Worm (Caenorhabditis elegans) whole organism, young adult: ENCODE measurements around the gene clec-254.

Experiments
- C06A6.2 ChIP-seq: fragments of 200-800 bp; sonication (Bioruptor generic); conservative IDR thresholded peaks from 2 replicates; pipeline ENCODE4 v1.3.6; 2022; ENCODE audit warnings: missing genetic modification characterization, missing compliant biosample characterization
- D2030.7 ChIP-seq: fragments of 200-800 bp; sonication (Bioruptor generic); IDR thresholded peaks from 2 replicates; pipeline ENCODE4 v1.3.6; 2022; ENCODE audit warnings: missing genetic modification reagents, missing genetic modification characterization, missing compliant biosample characterization
- K11D2.4 ChIP-seq: fragments of 200-800 bp; sonication (Bioruptor generic); IDR thresholded peaks from 2 replicates; pipeline ENCODE4 v1.3.6; 2022; ENCODE audit warnings: missing genetic modification reagents, missing genetic modification characterization, missing compliant biosample characterization
- Y56A3A.18 ChIP-seq: fragments of 200-800 bp; sonication (Bioruptor generic); IDR thresholded peaks from 2 replicates; pipeline ENCODE4 v1.3.6; 2022; ENCODE audit warnings: missing genetic modification reagents, missing genetic modification characterization, missing compliant biosample characterization
- ama-1 ChIP-seq, 3 experiments: fragments of 150-350 bp in 1 of 3; sonication (generic microtip) in 2 of 3; optimal IDR thresholded peaks; 2 replicates each; lab custom pipeline; 2014 to 2018; ENCODE audit warnings: missing biosample characterization in 2 of 3, missing genetic modification characterization in 2 of 3, missing genetic modification reagents in 2 of 3
- aptf-3 ChIP-seq: fragments of 200-800 bp; sonication (Bioruptor generic); IDR thresholded peaks from 2 replicates; pipeline ENCODE4 v1.3.6; 2022; ENCODE audit warnings: missing genetic modification characterization, missing compliant biosample characterization
- attf-3 ChIP-seq: fragments of 200-800 bp; sonication (Bioruptor generic); conservative IDR thresholded peaks from 2 replicates; pipeline ENCODE4 v1.3.6; 2022; ENCODE audit warnings: missing genetic modification reagents, missing genetic modification characterization, missing compliant biosample characterization
- attf-6 ChIP-seq: fragments of 200-800 bp; sonication (Bioruptor generic); IDR thresholded peaks from 2 replicates; pipeline ENCODE4 v1.3.6; 2022; ENCODE audit warnings: missing genetic modification reagents, missing genetic modification characterization, missing compliant biosample characterization
- bed-2 ChIP-seq: fragments of 200-800 bp; sonication (Bioruptor generic); IDR thresholded peaks from 2 replicates; pipeline ENCODE4 v1.3.6; 2022; ENCODE audit warnings: missing genetic modification reagents, missing genetic modification characterization, missing compliant biosample characterization
- cebp-1 ChIP-seq, 2 experiments: fragments of 200-800 bp in 1 of 2; sonication (Bioruptor generic) in 1 of 2; sonication (generic microtip) in 1 of 2; IDR thresholded peaks in 1 of 2; optimal IDR thresholded peaks in 1 of 2; 2 replicates each; pipeline versions ENCODE4 v1.3.6 to Lab custom; 2017 to 2022; ENCODE audit warnings: missing compliant biosample characterization in 2 of 2, missing genetic modification characterization in 2 of 2, mild to moderate bottlenecking in 1 of 2, missing genetic modification reagents in 1 of 2, moderate library complexity in 1 of 2
- ceh-100 ChIP-seq: fragments of 200-800 bp; sonication (Bioruptor generic); IDR thresholded peaks from 2 replicates; pipeline ENCODE4 v1.3.6; 2022; ENCODE audit warnings: missing genetic modification reagents, missing genetic modification characterization, missing compliant biosample characterization
- ceh-27 ChIP-seq: fragments of 200-800 bp; sonication (Bioruptor generic); optimal IDR thresholded peaks from 2 replicates; lab custom pipeline; 2018; ENCODE audit warnings: mild to moderate bottlenecking, missing genetic modification characterization, moderate library complexity, missing compliant biosample characterization
- chd-7 ChIP-seq: sonication (generic microtip); optimal IDR thresholded peaks from 2 replicates; lab custom pipeline; 2016; ENCODE audit warnings: mild to moderate bottlenecking, missing genetic modification characterization, moderate library complexity, missing compliant biosample characterization
- dpff-1 ChIP-seq: sonication (generic microtip); optimal IDR thresholded peaks from 2 replicates; lab custom pipeline; 2017; ENCODE audit warnings: mild to moderate bottlenecking, missing genetic modification characterization, missing compliant biosample characterization
- dpl-1 ChIP-seq: fragments of 150-350 bp; optimal IDR thresholded peaks from 2 replicates; lab custom pipeline; 2014; ENCODE audit warnings: missing biosample characterization, missing genetic modification reagents, missing genetic modification characterization
- egrh-3 ChIP-seq: fragments of 200-800 bp; sonication (Bioruptor generic); IDR thresholded peaks from 2 replicates; pipeline ENCODE4 v1.3.6; 2022; ENCODE audit warnings: missing genetic modification reagents, missing genetic modification characterization, missing compliant biosample characterization
- hmg-1.2 ChIP-seq: fragments of 200-800 bp; sonication (Bioruptor generic); IDR thresholded peaks from 2 replicates; pipeline ENCODE4 v1.3.6; 2022; ENCODE audit warnings: missing genetic modification reagents, missing genetic modification characterization, missing compliant biosample characterization
- hsf-1 ChIP-seq: fragments of 200-800 bp; sonication (Bioruptor generic); IDR thresholded peaks from 2 replicates; pipeline ENCODE4 v1.3.6; 2022; ENCODE audit warnings: missing genetic modification reagents, missing genetic modification characterization, missing compliant biosample characterization
- lin-26 ChIP-seq: fragments of 200-800 bp; sonication (Bioruptor generic); IDR thresholded peaks from 2 replicates; pipeline ENCODE4 v1.3.6; 2022; ENCODE audit warnings: missing genetic modification reagents, missing genetic modification characterization, missing compliant biosample characterization
- lin-35 ChIP-seq, 3 experiments: fragments of 150-350 bp in 2 of 3; sonication (generic microtip) in 1 of 3; optimal IDR thresholded peaks; 2 replicates each; lab custom pipeline; 2014 to 2018; ENCODE audit warnings: missing biosample characterization in 3 of 3, missing genetic modification characterization in 3 of 3, missing genetic modification reagents in 3 of 3
- lin-54 ChIP-seq: fragments of 200-800 bp; sonication (Bioruptor generic); optimal IDR thresholded peaks from 2 replicates; lab custom pipeline; 2018; ENCODE audit warnings: mild to moderate bottlenecking, missing genetic modification characterization, missing compliant biosample characterization
- lsy-27 ChIP-seq: sonication (generic microtip); optimal IDR thresholded peaks from 2 replicates; lab custom pipeline; 2017; ENCODE audit warnings: missing genetic modification characterization, mild to moderate bottlenecking, missing compliant biosample characterization, antibody characterized with exemption, missing genotype, borderline replicate concordance; ENCODE audit not compliant: insufficient read depth
- mcd-1 ChIP-seq: fragments of 200-800 bp; sonication (Bioruptor generic); IDR thresholded peaks from 2 replicates; pipeline ENCODE4 v1.3.6; 2022; ENCODE audit warnings: missing genetic modification reagents, missing genetic modification characterization, missing compliant biosample characterization
- nhr-120 ChIP-seq: fragments of 200-800 bp; sonication (Bioruptor generic); IDR thresholded peaks from 2 replicates; pipeline ENCODE4 v1.3.6; 2022; ENCODE audit warnings: missing genetic modification characterization, missing compliant biosample characterization
- nhr-179 ChIP-seq: sonication (generic microtip); optimal IDR thresholded peaks from 2 replicates; lab custom pipeline; 2016; ENCODE audit warnings: mild to moderate bottlenecking, missing genetic modification characterization, missing compliant biosample characterization
- nhr-80 ChIP-seq: sonication (generic microtip); optimal IDR thresholded peaks from 2 replicates; lab custom pipeline; 2016; ENCODE audit warnings: missing genetic modification characterization, missing compliant biosample characterization
- rec-8 ChIP-seq, 2 experiments: sonication (generic microtip); optimal IDR thresholded peaks; 2 replicates each; lab custom pipeline; 2016; ENCODE audit warnings: mild to moderate bottlenecking in 2 of 2, missing genetic modification characterization in 2 of 2, missing genetic modification reagents in 2 of 2, missing genotype in 2 of 2, missing biosample characterization in 1 of 2, missing compliant biosample characterization in 1 of 2, moderate library complexity in 1 of 2
- repo-1 ChIP-seq: sonication (generic microtip); optimal IDR thresholded peaks from 2 replicates; lab custom pipeline; 2017; ENCODE audit warnings: mild to moderate bottlenecking, missing genetic modification characterization, missing compliant biosample characterization
- sdz-38 ChIP-seq: sonication (generic microtip); optimal IDR thresholded peaks from 2 replicates; lab custom pipeline; 2016; ENCODE audit warnings: missing genotype, missing genetic modification characterization, missing compliant biosample characterization
- snpc-1.1 ChIP-seq: sonication (generic microtip); optimal IDR thresholded peaks from 2 replicates; lab custom pipeline; 2017; ENCODE audit warnings: missing genetic modification characterization, mild to moderate bottlenecking, missing compliant biosample characterization, antibody characterized with exemption, moderate library complexity, missing genotype, missing genetic modification reagents; ENCODE audit not compliant: insufficient read depth
- somi-1 ChIP-seq: fragments of 200-800 bp; sonication (Bioruptor generic); optimal IDR thresholded peaks from 2 replicates; lab custom pipeline; 2018; ENCODE audit warnings: mild to moderate bottlenecking, missing genetic modification characterization, missing compliant biosample characterization
- unc-130 ChIP-seq: sonication (generic microtip); optimal IDR thresholded peaks from 2 replicates; lab custom pipeline; 2016; ENCODE audit warnings: missing genetic modification reagents, missing genetic modification characterization, missing compliant biosample characterization
- xnd-1 ChIP-seq: sonication (generic microtip); optimal IDR thresholded peaks from 2 replicates; lab custom pipeline; 2016; ENCODE audit warnings: missing genotype, missing genetic modification reagents, missing genetic modification characterization, missing compliant biosample characterization
- zfh-2 ChIP-seq: fragments of 200-800 bp; sonication (Bioruptor generic); conservative IDR thresholded peaks from 2 replicates; pipeline ENCODE4 v1.3.6; 2022; ENCODE audit warnings: missing genetic modification reagents, missing genetic modification characterization, missing compliant biosample characterization
- ztf-6 ChIP-seq: fragments of 200-800 bp; sonication (Bioruptor generic); IDR thresholded peaks from 2 replicates; pipeline ENCODE4 v1.3.6; 2022; ENCODE audit warnings: missing genetic modification reagents, missing genetic modification characterization, missing compliant biosample characterization

The clec-254 gene

DNA sequence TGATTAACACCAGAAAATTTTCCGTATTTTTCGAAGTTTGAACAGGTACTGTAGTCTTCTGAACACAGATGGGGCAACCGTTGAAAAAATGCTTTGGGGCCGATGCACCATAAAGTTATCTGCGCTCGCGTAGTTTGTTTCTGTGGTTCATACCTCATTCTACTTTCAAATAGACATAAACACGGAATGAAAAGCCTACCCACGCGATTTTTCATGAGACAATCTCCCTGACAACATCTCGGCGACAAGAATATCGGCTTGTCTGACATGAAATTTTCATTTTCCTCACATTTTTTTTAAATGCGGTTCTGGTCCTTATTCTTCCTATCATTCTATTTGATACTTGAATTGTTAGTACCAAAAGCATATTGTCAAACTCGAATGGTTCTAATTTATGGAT, 18.5 kb upstream of the clec-254 start, which contains the start of gene clec-257:
clec-257 (plus strand) TSS at position 301 of the 400 bp plus-strand sequence.
- no peak for TF ChIP-seq lsy-27
- TF ChIP-seq K11D2.4 (GFP tag; lab: Robert Waterston, UW), result no peak
- no peak for TF ChIP-seq ceh-27 (GFP tag; lab: Kevin White, UChicago)
- no peak for TF ChIP-seq rec-8 (tag; optimal IDR thresholded peaks at IDR 0.05; lab: Kevin White, UChicago)
- no peak for TF ChIP-seq ama-1 (optimal IDR thresholded peaks at IDR 0.05; lab: Kevin White, UChicago)
- TF ChIP-seq ama-1 (GFP tag; optimal IDR thresholded peaks at IDR 0.05; lab: Kevin White, UChicago), result no peak
- no peak for TF ChIP-seq chd-7 (tag; lab: Kevin White, UChicago)

DNA sequence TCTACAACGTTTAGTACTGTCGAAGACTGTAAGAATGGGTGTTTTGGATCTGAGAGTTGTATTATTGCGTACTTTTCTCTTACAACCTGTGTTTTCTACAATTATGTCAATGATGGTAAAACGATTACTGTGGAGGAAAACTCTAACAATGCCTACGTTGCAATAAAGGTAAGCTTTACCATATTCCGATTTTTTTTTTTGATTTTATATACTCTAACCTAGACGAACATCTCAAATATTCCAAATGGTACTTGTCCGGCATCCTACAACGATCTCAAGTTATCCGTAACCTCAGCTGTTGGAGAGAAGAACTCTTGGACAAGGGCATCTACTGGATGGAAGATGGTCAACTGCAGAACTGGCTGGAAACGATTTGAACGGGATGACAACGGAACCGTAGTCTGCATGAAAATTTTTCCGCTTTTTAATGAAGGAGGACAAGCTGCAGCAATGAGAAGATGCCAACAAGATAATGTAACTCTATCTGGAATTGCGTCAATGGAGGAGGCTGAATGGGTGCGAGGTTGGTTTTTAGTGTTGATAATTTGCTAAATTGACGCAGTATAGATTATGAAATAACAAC, 17.7 kb upstream of the clec-254 start:
- TF ChIP-seq nhr-179, result no peak
- TF ChIP-seq xnd-1 (tag; lab: Kevin White, UChicago), result no peak
- TF ChIP-seq hsf-1 (GFP tag; lab: Robert Waterston, UW), result no peak
- no peak for TF ChIP-seq C06A6.2 (GFP tag; lab: Robert Waterston, UW)
- TF ChIP-seq zfh-2 (GFP tag; lab: Robert Waterston, UW), result no peak
- no peak for TF ChIP-seq lin-35 (GFP tag; optimal IDR thresholded peaks at IDR 0.05; lab: Kevin White, UChicago)
- TF ChIP-seq dpl-1 (GFP tag; lab: Kevin White, UChicago), result no peak
- no peak for TF ChIP-seq egrh-3 (GFP tag; lab: Robert Waterston, UW)
- TF ChIP-seq nhr-80 (tag; lab: Kevin White, UChicago), result no peak
- TF ChIP-seq lin-54 (GFP tag; lab: Kevin White, UChicago), result no peak
- no peak for TF ChIP-seq aptf-3 (GFP tag; lab: Robert Waterston, UW)
- no peak for TF ChIP-seq dpff-1 (tag; lab: Kevin White, UChicago)
- no peak for TF ChIP-seq somi-1 (GFP tag; lab: Kevin White, UChicago)
- no peak for TF ChIP-seq bed-2

DNA sequence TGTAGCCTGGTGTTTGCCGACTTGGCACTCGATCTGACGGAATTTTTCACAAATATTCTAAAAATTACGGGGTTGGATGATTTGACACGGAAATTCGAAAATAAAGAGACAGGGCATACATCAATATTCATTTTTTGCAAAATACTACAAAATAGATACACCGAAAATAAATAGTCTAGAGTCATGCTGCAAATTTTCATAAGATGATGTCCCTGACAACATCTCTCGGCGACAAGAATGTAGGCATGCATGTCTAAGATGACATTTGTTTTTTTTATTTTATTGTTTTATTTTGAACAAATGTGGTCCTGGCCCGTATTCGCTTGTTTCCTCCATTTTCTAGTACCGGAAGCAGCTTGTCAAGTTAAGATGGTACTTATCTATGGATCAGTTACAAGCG, 17.2 kb upstream of the clec-254 start, which contains the start of gene clec-256:
clec-256 (plus strand) TSS at position 301 of the 400 bp plus-strand sequence.
- TF ChIP-seq cebp-1 (GFP tag; IDR thresholded peaks at IDR 0.05; lab: Robert Waterston, UW), result no peak
- no peak for TF ChIP-seq cebp-1 (tag; optimal IDR thresholded peaks at IDR 0.05; lab: Kevin White, UChicago)
- TF ChIP-seq snpc-1.1, result no peak
- TF ChIP-seq ztf-6 (GFP tag; lab: Robert Waterston, UW), result no peak
- no peak for TF ChIP-seq ceh-100 (GFP tag; lab: Robert Waterston, UW)
- no peak for TF ChIP-seq mcd-1 (GFP tag; lab: Robert Waterston, UW)
- no peak for TF ChIP-seq attf-6
- TF ChIP-seq unc-130 (GFP tag; lab: Kevin White, UChicago), result no peak
- no peak for TF ChIP-seq C06A6.2 (GFP tag; lab: Robert Waterston, UW)

DNA sequence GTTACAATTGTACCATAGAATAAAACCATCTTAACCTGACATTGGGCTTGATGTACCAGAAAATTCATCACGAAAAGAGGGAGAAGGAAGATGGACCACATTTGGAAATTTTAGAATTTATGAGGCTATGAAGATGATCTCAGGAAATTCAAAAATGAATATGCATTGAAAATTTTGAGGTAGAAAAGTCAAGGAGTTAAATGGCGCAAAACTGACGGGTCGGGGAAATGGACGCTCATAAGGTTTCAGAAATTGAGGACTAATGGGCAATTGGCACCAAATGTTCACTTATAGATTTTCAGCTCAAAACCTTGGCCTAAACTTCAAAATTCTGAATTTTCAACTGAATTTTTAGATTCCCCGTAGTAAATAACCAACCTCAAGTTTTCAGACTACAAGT, 16.4 kb upstream of the clec-254 start, which contains the start of gene clec-255:
clec-255 (minus strand) TSS at position 101 of the 400 bp plus-strand sequence.
- no peak for TF ChIP-seq D2030.7 (GFP tag; lab: Robert Waterston, UW)
- no peak for TF ChIP-seq ceh-27 (GFP tag; lab: Kevin White, UChicago)
- no peak for TF ChIP-seq Y56A3A.18
- TF ChIP-seq attf-3 (GFP tag; lab: Robert Waterston, UW), result no peak
- TF ChIP-seq nhr-120, result no peak
- TF ChIP-seq lin-26 (GFP tag; lab: Robert Waterston, UW), result no peak
- TF ChIP-seq repo-1, result no peak
- no peak for TF ChIP-seq sdz-38
- TF ChIP-seq somi-1 (GFP tag; lab: Kevin White, UChicago), result no peak
- no peak for TF ChIP-seq hmg-1.2
